Fruit fly (Drosophila melanogaster) whole organism, embryonic: Measurements from ENCODE around the gene dunk.

Experiments used
- BEAF-32 ChIP-seq: fragments of 200-800 bp; sonication (Bioruptor generic); optimal IDR thresholded peaks from 3 replicates; lab custom pipeline; 2017; ENCODE audit warnings: missing biosample characterization, missing genetic modification characterization, mild to moderate bottlenecking, moderate library complexity, missing genetic modification reagents
- CG10274 ChIP-seq: fragments of 200-800 bp; sonication (Bioruptor generic); optimal IDR thresholded peaks from 3 replicates; lab custom pipeline; 2017; ENCODE audit warnings: missing biosample characterization, mild to moderate bottlenecking, missing genetic modification characterization
- CG10431 ChIP-seq: fragments of 200-800 bp; sonication (Bioruptor generic); optimal IDR thresholded peaks from 3 replicates; lab custom pipeline; 2018; ENCODE audit warnings: missing biosample characterization, mild to moderate bottlenecking, missing genetic modification characterization
- CG10565 ChIP-seq: fragments of 200-800 bp; sonication (Bioruptor generic); optimal IDR thresholded peaks from 3 replicates; lab custom pipeline; 2016; ENCODE audit warnings: missing biosample characterization, mild to moderate bottlenecking, missing genetic modification characterization
- CG11247 ChIP-seq: fragments of 200-800 bp; sonication (Bioruptor generic); IDR thresholded peaks from 2 replicates; pipeline ENCODE4 v1.3.6; 2022; ENCODE audit warnings: missing biosample characterization, missing genetic modification characterization
- CG1233 ChIP-seq: fragments of 200-800 bp; sonication (Bioruptor generic); optimal IDR thresholded peaks from 4 replicates; lab custom pipeline; 2018; ENCODE audit warnings: missing biosample characterization, mild to moderate bottlenecking, missing genetic modification characterization
- CG15269 ChIP-seq: fragments of 200-800 bp; sonication (Bioruptor generic); optimal IDR thresholded peaks from 2 replicates; lab custom pipeline; 2018; ENCODE audit warnings: missing biosample characterization, mild to moderate bottlenecking, missing genetic modification characterization, moderate library complexity
- CG15479 ChIP-seq: fragments of 200-800 bp; sonication (Bioruptor generic); optimal IDR thresholded peaks from 3 replicates; lab custom pipeline; 2019; ENCODE audit warnings: missing biosample characterization, mild to moderate bottlenecking, missing genetic modification characterization, moderate library complexity
- CG18011 ChIP-seq: fragments of 200-800 bp; sonication (Bioruptor generic); optimal IDR thresholded peaks from 2 replicates; lab custom pipeline; 2017; ENCODE audit warnings: missing biosample characterization, missing genetic modification characterization, mild to moderate bottlenecking, moderate library complexity, missing genotype
- CG2889 ChIP-seq: fragments of 200-800 bp; sonication (Bioruptor generic); IDR thresholded peaks from 3 replicates; pipeline ENCODE4 v1.3.6; 2022; ENCODE audit warnings: missing biosample characterization, missing genetic modification characterization
- CG31388 ChIP-seq: fragments of 200-800 bp; sonication (Bioruptor generic); optimal IDR thresholded peaks from 2 replicates; lab custom pipeline; 2016; ENCODE audit warnings: missing biosample characterization, missing genetic modification characterization
- CG34422 ChIP-seq: fragments of 200-800 bp; sonication (Bioruptor generic); IDR thresholded peaks from 3 replicates; pipeline ENCODE4 v1.3.6; 2022; ENCODE audit warnings: missing biosample characterization, missing genetic modification characterization
- CG3726 ChIP-seq: fragments of 200-800 bp; sonication (Bioruptor generic); IDR thresholded peaks from 3 replicates; pipeline ENCODE4, ENCODE4 v1.3.6; 2022; ENCODE audit warnings: missing biosample characterization, missing genetic modification characterization
- CG5245 ChIP-seq: fragments of 200-800 bp; sonication (Bioruptor generic); optimal IDR thresholded peaks from 3 replicates; lab custom pipeline; 2016; ENCODE audit warnings: missing biosample characterization, missing genetic modification characterization
- CG6175 ChIP-seq: fragments of 200-800 bp; sonication (Bioruptor generic); IDR thresholded peaks from 3 replicates; pipeline ENCODE4 v1.3.6; 2022; ENCODE audit warnings: missing biosample characterization, missing genetic modification characterization
- CG6689 ChIP-seq: fragments of 200-800 bp; sonication (Bioruptor generic); IDR thresholded peaks from 2 replicates; pipeline ENCODE4 v1.3.6; 2022; ENCODE audit warnings: missing biosample characterization, missing genetic modification characterization
- CG7357 ChIP-seq: fragments of 200-800 bp; sonication (Bioruptor generic); IDR thresholded peaks from 3 replicates; pipeline ENCODE4 v1.3.6; 2022; ENCODE audit warnings: missing biosample characterization, missing genetic modification characterization
- CG7372 ChIP-seq: fragments of 200-800 bp; sonication (Bioruptor generic); IDR thresholded peaks from 2 replicates; pipeline ENCODE4 v1.3.6; 2022; ENCODE audit warnings: missing biosample characterization, missing genetic modification characterization
- CG7556 ChIP-seq: fragments of 200-800 bp; sonication (Bioruptor generic); optimal IDR thresholded peaks from 2 replicates; lab custom pipeline; 2017; ENCODE audit warnings: missing biosample characterization, mild to moderate bottlenecking, missing genetic modification characterization
- CG7928 ChIP-seq: fragments of 200-800 bp; sonication (Bioruptor generic); optimal IDR thresholded peaks from 2 replicates; lab custom pipeline; 2017; ENCODE audit warnings: missing biosample characterization, mild to moderate bottlenecking, missing genetic modification characterization
- CG8281 ChIP-seq: fragments of 200-800 bp; sonication (Bioruptor generic); optimal IDR thresholded peaks from 2 replicates; lab custom pipeline; 2018; ENCODE audit warnings: missing biosample characterization, mild to moderate bottlenecking, missing genetic modification characterization, moderate library complexity
- CG8359 ChIP-seq: fragments of 200-800 bp; sonication (Bioruptor generic); optimal IDR thresholded peaks from 2 replicates; lab custom pipeline; 2017; ENCODE audit warnings: missing biosample characterization, mild to moderate bottlenecking, missing genetic modification characterization, borderline replicate concordance
- CG9215 ChIP-seq: fragments of 200-800 bp; sonication (Bioruptor generic); IDR thresholded peaks from 2 replicates; pipeline ENCODE4 v1.3.6; 2022; ENCODE audit warnings: missing biosample characterization, missing genetic modification characterization
- CG9876 ChIP-seq: fragments of 200-800 bp; sonication (Bioruptor generic); optimal IDR thresholded peaks from 2 replicates; lab custom pipeline; 2016; ENCODE audit warnings: missing biosample characterization, missing genetic modification characterization
- Dfd ChIP-seq, 2 experiments: fragments of >200 bp; optimal IDR thresholded peaks; 2 replicates each; lab custom pipeline; 2017; ENCODE audit warnings: missing biosample characterization in 2 of 2, missing genetic modification characterization in 2 of 2
- E2f2 ChIP-seq: fragments of 200-800 bp; sonication (Bioruptor generic); IDR thresholded peaks from 2 replicates; pipeline ENCODE4 v1.3.6; 2022; ENCODE audit warnings: missing biosample characterization, missing genetic modification characterization
- HLH54F ChIP-seq: fragments of 200-800 bp; sonication (Bioruptor generic); optimal IDR thresholded peaks from 3 replicates; lab custom pipeline; 2016; ENCODE audit warnings: missing biosample characterization, missing genetic modification characterization
- Med ChIP-seq: fragments of 200-800 bp; sonication (Bioruptor generic); peaks from one replicate; lab custom pipeline; 2016; ENCODE audit warnings: missing biosample characterization, missing genetic modification characterization, mild to moderate bottlenecking, inconsistent platforms, moderate library complexity
- Spps ChIP-seq: fragments of 200-800 bp; sonication (Bioruptor generic); optimal IDR thresholded peaks from 2 replicates; lab custom pipeline; 2018; ENCODE audit warnings: missing biosample characterization, mild to moderate bottlenecking, missing genetic modification characterization
- Xbp1 ChIP-seq: fragments of 200-800 bp; sonication (Bioruptor generic); optimal IDR thresholded peaks from 3 replicates; lab custom pipeline; 2016; ENCODE audit warnings: missing biosample characterization, mild to moderate bottlenecking, missing genetic modification characterization
- ac ChIP-seq: fragments of 200-800 bp; sonication (Bioruptor generic); optimal IDR thresholded peaks from 3 replicates; lab custom pipeline; 2017; ENCODE audit warnings: missing biosample characterization, mild to moderate bottlenecking, missing genetic modification characterization
- aop ChIP-seq: fragments of 200-800 bp; sonication (Bioruptor generic); IDR thresholded peaks from 2 replicates; pipeline ENCODE4 v1.3.6; 2022; ENCODE audit warnings: missing biosample characterization, missing genetic modification characterization
- ase ChIP-seq: fragments of 200-800 bp; sonication (Bioruptor generic); IDR thresholded peaks from 3 replicates; pipeline ENCODE4 v1.3.6; 2022; ENCODE audit warnings: missing biosample characterization, missing genetic modification characterization
- br ChIP-seq: fragments of >200 bp; optimal IDR thresholded peaks from 2 replicates; lab custom pipeline; 2017
- crol ChIP-seq: fragments of 200-800 bp; sonication (Bioruptor generic); IDR thresholded peaks from 2 replicates; pipeline ENCODE4 v1.3.6; 2022; ENCODE audit warnings: missing biosample characterization, missing genetic modification characterization
- cwo ChIP-seq: fragments of 200-800 bp; sonication (Bioruptor generic); optimal IDR thresholded peaks from 3 replicates; lab custom pipeline; 2017; ENCODE audit warnings: missing biosample characterization, missing genetic modification characterization, mild to moderate bottlenecking, moderate library complexity, missing genetic modification reagents
- dimm ChIP-seq: fragments of 200-800 bp; sonication (Bioruptor generic); IDR thresholded peaks from 2 replicates; pipeline ENCODE4 v1.3.6; 2022; ENCODE audit warnings: missing biosample characterization, missing genetic modification characterization
- dmrt11E ChIP-seq: fragments of 200-800 bp; sonication (Bioruptor generic); optimal IDR thresholded peaks from 3 replicates; lab custom pipeline; 2018; ENCODE audit warnings: missing biosample characterization, mild to moderate bottlenecking, missing genetic modification characterization, moderate library complexity
- dmrt99B ChIP-seq: fragments of 200-800 bp; sonication (Bioruptor generic); optimal IDR thresholded peaks from 2 replicates; lab custom pipeline; 2018; ENCODE audit warnings: missing biosample characterization, mild to moderate bottlenecking, missing genetic modification characterization, moderate library complexity
- ems ChIP-seq: fragments of 200-800 bp; sonication (Bioruptor generic); optimal IDR thresholded peaks from 3 replicates; lab custom pipeline; 2016; ENCODE audit warnings: missing biosample characterization, missing genetic modification characterization
- eyg ChIP-seq: fragments of 200-800 bp; sonication (Bioruptor generic); optimal IDR thresholded peaks from 3 replicates; lab custom pipeline; 2016; ENCODE audit warnings: missing biosample characterization, missing genetic modification characterization
- fd96Cb ChIP-seq: fragments of 200-800 bp; sonication (Bioruptor generic); optimal IDR thresholded peaks from 2 replicates; lab custom pipeline; 2018; ENCODE audit warnings: missing biosample characterization, mild to moderate bottlenecking, missing genetic modification characterization, moderate library complexity
- ftz-f1 ChIP-seq: fragments of 200-800 bp; sonication (Bioruptor generic); optimal IDR thresholded peaks from 2 replicates; lab custom pipeline; 2016; ENCODE audit warnings: missing biosample characterization, missing genetic modification characterization
- kah ChIP-seq: fragments of 200-800 bp; sonication (Bioruptor generic); optimal IDR thresholded peaks from 2 replicates; lab custom pipeline; 2018; ENCODE audit warnings: missing biosample characterization, mild to moderate bottlenecking, missing genetic modification characterization
- nom ChIP-seq: fragments of 200-800 bp; sonication (Bioruptor generic); optimal IDR thresholded peaks from 2 replicates; lab custom pipeline; 2017; ENCODE audit warnings: missing biosample characterization, missing genetic modification characterization, mild to moderate bottlenecking, moderate library complexity, missing genetic modification reagents
- oc ChIP-seq: fragments of 200-800 bp; sonication (Bioruptor generic); optimal IDR thresholded peaks from 2 replicates; lab custom pipeline; 2018; ENCODE audit warnings: missing biosample characterization, mild to moderate bottlenecking, missing genetic modification characterization, moderate library complexity
- pnt ChIP-seq: fragments of 200-800 bp; sonication (Bioruptor generic); optimal IDR thresholded peaks from 3 replicates; lab custom pipeline; 2016; ENCODE audit warnings: missing biosample characterization, missing genetic modification characterization
- sisA ChIP-seq: fragments of 200-800 bp; sonication (Bioruptor generic); IDR thresholded peaks from 2 replicates; pipeline ENCODE4 v1.3.6; 2022; ENCODE audit warnings: missing biosample characterization, missing genetic modification characterization
- slou ChIP-seq: fragments of 200-800 bp; sonication (Bioruptor generic); optimal IDR thresholded peaks from 3 replicates; lab custom pipeline; 2016; ENCODE audit warnings: missing biosample characterization, missing genetic modification characterization
- sug ChIP-seq: fragments of 200-800 bp; optimal IDR thresholded peaks from 2 replicates; lab custom pipeline; 2019; ENCODE audit warnings: missing biosample characterization, mild to moderate bottlenecking, missing genetic modification characterization, moderate library complexity
- tna ChIP-seq: fragments of 200-800 bp; sonication (Bioruptor generic); IDR thresholded peaks from 2 replicates; pipeline ENCODE4 v1.3.6; 2022; ENCODE audit warnings: missing biosample characterization, missing genetic modification characterization; ENCODE audit not compliant: partially characterized antibody
- tx ChIP-seq: fragments of 200-800 bp; sonication (Bioruptor generic); optimal IDR thresholded peaks from 2 replicates; lab custom pipeline; 2016; ENCODE audit warnings: missing biosample characterization, missing genetic modification characterization

The dunk gene

dm6 chr2L:22121651-22122165 lies 29.7 kb upstream of the dunk start (continued):
- TF ChIP-seq CG15479 (no peak), dmrt11E (tag; lab: Kevin White, UChicago) (peak; percentile 27), dmrt99B (tag; lab: Kevin White, UChicago) (no peak), ase (GFP tag; lab: Robert Waterston, UW) (no peak), fd96Cb (tag; lab: Kevin White, UChicago) (no peak), CG7928 (GFP tag; lab: Kevin White, UChicago) (no peak), CG8359 (GFP tag; lab: Kevin White, UChicago) (no peak), nom (GFP tag; lab: Kevin White, UChicago) (peak; percentile 6), CG5245 (GFP tag; lab: Kevin White, UChicago) (no peak), CG9876 (GFP tag; lab: Kevin White, UChicago) (no peak), Med (GFP tag; lab: Kevin White, UChicago) (peak; percentile 75), CG34422 (GFP tag; lab: Robert Waterston, UW) (peak; percentile 64; the same call in 1 of the 3 replicates), kah (no peak), oc (tag; lab: Kevin White, UChicago) (no peak), CG10565 (no peak), CG10431 (GFP tag; lab: Kevin White, UChicago) (no peak), Xbp1 (GFP tag; lab: Kevin White, UChicago) (peak; percentile 4), aop (GFP tag; lab: Robert Waterston, UW) (no peak), CG6175 (GFP tag; lab: Robert Waterston, UW) (no peak), ems (no peak), CG7556 (GFP tag; lab: Kevin White, UChicago) (no peak), E2f2 (GFP tag; lab: Robert Waterston, UW) (no peak; the same call in 1 of the 2 replicates), cwo (GFP tag; lab: Kevin White, UChicago) (no peak), eyg (GFP tag; lab: Kevin White, UChicago) (peak; percentile 14), CG6689 (GFP tag; lab: Robert Waterston, UW) (no peak), CG8281 (tag; lab: Kevin White, UChicago) (no peak), CG11247 (no peak), crol (GFP tag; lab: Robert Waterston, UW) (peak; percentile 94), pnt (no peak), CG7372 (no peak), CG7357 (peak; percentile 95), ftz-f1 (peak; percentile 45), tna (GFP tag; lab: Robert Waterston, UW) (no peak), dimm (GFP tag; lab: Robert Waterston, UW) (no peak), br (lab: Kevin White, UChicago) (no peak), CG10274 (GFP tag; lab: Kevin White, UChicago) (no peak), CG1233 (no peak), Dfd (GFP tag; optimal IDR thresholded peaks at IDR 0.05; lab: Kevin White, UChicago) (peak in 1 of 2 experiments; percentile 59), CG31388 (GFP tag; lab: Kevin White, UChicago) (no peak), tx (no peak), slou (no peak), BEAF-32 (GFP tag; lab: Kevin White, UChicago) (peak; percentile 40), ac (GFP tag; lab: Kevin White, UChicago) (no peak), CG2889 (GFP tag; lab: Robert Waterston, UW) (no peak), sisA (no peak), CG18011 (GFP tag; lab: Kevin White, UChicago) (no peak), CG3726 (GFP tag; lab: Robert Waterston, UW) (no peak), sug (tag; lab: Kevin White, UChicago) (no peak), CG15269 (tag; lab: Kevin White, UChicago) (no peak), CG9215 (no peak), Spps (tag; lab: Kevin White, UChicago) (no peak), HLH54F (no peak)
